Worm (Caenorhabditis elegans) whole organism, mixed stage, embryonic: Measurements from ENCODE around the gene C37C3.1.

Experiments
- M03D4.4 ChIP-seq: sonication (generic microtip); optimal IDR thresholded peaks from 2 replicates; lab custom pipeline; 2017; ENCODE audit warnings: mild to moderate bottlenecking, missing genetic modification characterization, missing compliant biosample characterization
- ces-1 ChIP-seq: fragments of 150-350 bp; optimal IDR thresholded peaks from 2 replicates; lab custom pipeline; 2014; ENCODE audit warnings: missing biosample characterization, missing genetic modification reagents, missing genetic modification characterization
- cnd-1 ChIP-seq: fragments of 200-800 bp; sonication (Bioruptor generic); optimal IDR thresholded peaks from 2 replicates; lab custom pipeline; 2018; ENCODE audit warnings: mild to moderate bottlenecking, missing genetic modification characterization, missing compliant biosample characterization
- lin-13 ChIP-seq: fragments of 150-350 bp; optimal IDR thresholded peaks from 2 replicates; lab custom pipeline; 2014; ENCODE audit warnings: missing biosample characterization, missing genetic modification characterization
- nhr-12 ChIP-seq: fragments of 150-350 bp; optimal IDR thresholded peaks from 2 replicates; lab custom pipeline; 2014; ENCODE audit warnings: missing biosample characterization, missing genetic modification characterization
- nhr-2 ChIP-seq: fragments of 150-350 bp; optimal IDR thresholded peaks from 2 replicates; lab custom pipeline; 2014; ENCODE audit warnings: missing biosample characterization, missing genetic modification characterization
- nhr-237 ChIP-seq: fragments of 150-350 bp; optimal IDR thresholded peaks from 2 replicates; lab custom pipeline; 2014; ENCODE audit warnings: missing biosample characterization, missing genetic modification characterization
- nhr-28 ChIP-seq: fragments of 150-350 bp; optimal IDR thresholded peaks from 2 replicates; lab custom pipeline; 2014; ENCODE audit warnings: missing biosample characterization, missing genetic modification characterization
- pha-4 ChIP-seq: fragments of 150-350 bp; optimal IDR thresholded peaks from 2 replicates; lab custom pipeline; 2018; ENCODE audit warnings: missing biosample characterization, missing genetic modification reagents, missing genetic modification characterization
- snpc-4 ChIP-seq: fragments of 150-350 bp; optimal IDR thresholded peaks from 2 replicates; lab custom pipeline; 2014; ENCODE audit warnings: missing biosample characterization, missing genetic modification characterization
- unc-62 ChIP-seq: fragments of 150-350 bp; optimal IDR thresholded peaks from 2 replicates; lab custom pipeline; 2014; ENCODE audit warnings: missing biosample characterization, missing genetic modification reagents, missing genetic modification characterization
- ztf-11 ChIP-seq: fragments of 150-350 bp; optimal IDR thresholded peaks from 2 replicates; lab custom pipeline; 2014; ENCODE audit warnings: missing biosample characterization, missing genetic modification characterization

ce11 chrV:7893812-7894381 lies 36.1 kb downstream of the C37C3.1 start, which contains the start of gene F40A3.6:
- TF ChIP-seq nhr-12 (tag; lab: Kevin White, UChicago) = no peak
- no peak for TF ChIP-seq cnd-1 (tag; lab: Kevin White, UChicago)
- no peak for TF ChIP-seq pha-4 (tag; lab: Kevin White, UChicago)
- TF ChIP-seq nhr-28 (tag; lab: Kevin White, UChicago) = no peak
- no peak for TF ChIP-seq ces-1 (GFP tag; lab: Kevin White, UChicago)
- TF ChIP-seq snpc-4 (tag; lab: Kevin White, UChicago) = no peak
- TF ChIP-seq unc-62 = no peak
- no peak for TF ChIP-seq ztf-11 (tag; lab: Kevin White, UChicago)
- TF ChIP-seq nhr-237 (tag; lab: Kevin White, UChicago) = no peak
- TF ChIP-seq lin-13 (tag; lab: Kevin White, UChicago) = no peak
- no peak for TF ChIP-seq nhr-2
- TF ChIP-seq M03D4.4 (tag; lab: Kevin White, UChicago) = no peak
